Fruit fly (Drosophila melanogaster): ENCODE data around the gene Mbs.

Gene Mbs

DNA sequence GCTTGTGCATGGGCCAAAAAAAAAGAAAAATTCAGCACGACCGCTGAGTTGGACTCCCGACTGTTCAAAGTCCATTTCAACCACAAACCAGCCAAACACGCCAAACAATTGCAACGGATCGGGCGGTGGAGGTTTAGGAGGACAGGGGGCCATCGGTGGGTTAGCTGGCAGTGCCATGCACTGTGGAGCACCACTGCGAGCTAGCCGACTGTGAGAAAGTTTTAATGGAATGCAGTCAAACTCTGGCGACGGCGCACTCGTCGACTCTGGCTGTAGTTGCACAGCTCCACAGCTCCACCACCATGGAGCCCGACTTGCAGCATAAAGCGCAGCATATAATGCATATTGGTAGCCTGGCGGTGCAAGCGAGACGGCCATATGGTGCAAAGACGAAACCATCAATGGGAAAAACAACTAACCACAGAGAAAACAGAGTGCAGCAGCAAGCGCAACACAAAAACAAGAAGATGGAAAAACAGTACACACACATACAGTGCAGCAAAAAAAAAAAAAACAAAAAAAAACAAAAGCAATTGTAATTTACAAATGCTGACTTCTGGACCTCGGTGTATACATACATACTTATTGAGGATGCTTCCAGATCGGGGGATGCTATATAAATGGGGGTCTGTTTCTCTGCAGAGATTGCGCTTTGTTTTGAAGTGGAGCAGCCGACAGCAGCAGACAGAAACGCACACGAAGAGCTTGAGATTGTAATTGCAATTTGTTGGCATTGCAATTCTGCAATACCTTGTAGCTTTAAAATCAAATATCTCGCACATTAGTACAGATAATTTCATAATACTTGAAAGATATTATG is 10.3 kb upstream of the Mbs start (continued):
- TF ChIP-seq Sox14 (GFP tag; optimal IDR thresholded peaks at IDR 0.05) (peak; percentile 61), Hr4 (GFP tag; optimal IDR thresholded peaks at IDR 0.05) (peak; percentile 29), CG8632 (GFP tag; optimal IDR thresholded peaks at IDR 0.05) (peak; percentile 40), CG6163 (GFP tag; IDR thresholded peaks at IDR 0.05) (peak; percentile 65), fd59A (GFP tag; optimal IDR thresholded peaks at IDR 0.05) (no peak), lz (GFP tag; optimal IDR thresholded peaks at IDR 0.05) (no peak), fd85E (GFP tag; optimal IDR thresholded peaks at IDR 0.05) (no peak), Hr38 (GFP tag; optimal IDR thresholded peaks at IDR 0.05) (no peak), CG6808 (GFP tag; optimal IDR thresholded peaks at IDR 0.05) (peak; percentile 89), topi (GFP tag; optimal IDR thresholded peaks at IDR 0.05) (peak; percentile 13), spab (GFP tag; optimal IDR thresholded peaks at IDR 0.05) (peak; percentile 60), fkh (GFP tag; optimal IDR thresholded peaks at IDR 0.05) (no peak), salr (GFP tag; optimal IDR thresholded peaks at IDR 0.05) (peak; percentile 42 to 73), net (GFP tag; optimal IDR thresholded peaks at IDR 0.05) (peak; percentile 43), CG34406 (GFP tag; optimal IDR thresholded peaks at IDR 0.05) (no peak), Sox102F (GFP tag; optimal IDR thresholded peaks at IDR 0.05) (peak; percentile 23), CG10669 (GFP tag; optimal IDR thresholded peaks at IDR 0.05) (peak; percentile 49), Eip93F (GFP tag; optimal IDR thresholded peaks at IDR 0.05) (peak; percentile 59), svp (GFP tag) (peak; percentile 98), vri (GFP tag; optimal IDR thresholded peaks at IDR 0.05) (peak; percentile 31), CG3919 (GFP tag; optimal IDR thresholded peaks at IDR 0.05) (peak; percentile 27), CG10631 (GFP tag; optimal IDR thresholded peaks at IDR 0.05) (peak; percentile 57), CG6854 (GFP tag; optimal IDR thresholded peaks at IDR 0.05) (peak; percentile 93), Smox (GFP tag; optimal IDR thresholded peaks at IDR 0.05) (peak; percentile 4), CG4318 (GFP tag; optimal IDR thresholded peaks at IDR 0.05) (no peak), CG15336 (GFP tag; IDR thresholded peaks at IDR 0.05) (peak; percentile 64), OdsH (GFP tag; optimal IDR thresholded peaks at IDR 0.05) (peak; percentile 24), Blimp-1 (GFP tag; optimal IDR thresholded peaks at IDR 0.05) (peak; percentile 55), Hr39 (GFP tag; optimal IDR thresholded peaks at IDR 0.05) (no peak), dsx (GFP tag; optimal IDR thresholded peaks at IDR 0.05; ENCODE audit: poor library complexity, severe bottlenecking) (peak; percentile 21), Lpt (GFP tag; optimal IDR thresholded peaks at IDR 0.05) (peak; percentile 82), CG1621 (tag; optimal IDR thresholded peaks at IDR 0.05) (peak; percentile 75)

DNA sequence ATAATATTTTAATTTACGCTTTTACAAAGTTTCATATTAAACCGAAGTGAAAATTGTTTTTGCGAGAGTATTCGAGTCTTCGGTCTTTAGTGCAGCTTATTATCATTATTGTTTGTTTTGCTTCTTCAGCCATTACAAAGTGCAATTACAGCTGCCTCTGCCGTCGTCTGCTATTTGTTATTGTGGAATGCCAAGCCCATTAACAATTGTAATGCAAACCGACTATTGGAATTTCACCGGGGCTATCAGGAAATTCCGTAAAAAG is 9.7 kb upstream of the Mbs start:
- TF ChIP-seq Eip93F (GFP tag; optimal IDR thresholded peaks at IDR 0.05) (no peak), eg (GFP tag; IDR thresholded peaks at IDR 0.05) (no peak), CG8632 (GFP tag; optimal IDR thresholded peaks at IDR 0.05) (no peak), Met (GFP tag; optimal IDR thresholded peaks at IDR 0.05) (peak; percentile 19), ss (GFP tag; optimal IDR thresholded peaks at IDR 0.05) (no peak), CG4318 (GFP tag; optimal IDR thresholded peaks at IDR 0.05) (no peak), CG15336 (GFP tag; IDR thresholded peaks at IDR 0.05) (0 out of 2 replicates have a peak, but pooled peaks have one; percentile 3), CG3032 (tag; optimal IDR thresholded peaks at IDR 0.05) (peak; percentile 6), CG11762 (GFP tag; optimal IDR thresholded peaks at IDR 0.05; ENCODE audit: insufficient read depth) (no peak), topi (GFP tag; optimal IDR thresholded peaks at IDR 0.05) (no peak), Ets96B (tag; optimal IDR thresholded peaks at IDR 0.05) (no peak), CG34406 (GFP tag; optimal IDR thresholded peaks at IDR 0.05) (no peak), esn (GFP tag; optimal IDR thresholded peaks at IDR 0.05) (no peak), Eip78C (GFP tag) (no peak), dac (GFP tag; optimal IDR thresholded peaks at IDR 0.05) (no peak), CG6163 (GFP tag; IDR thresholded peaks at IDR 0.05) (no peak), lz (GFP tag; optimal IDR thresholded peaks at IDR 0.05) (no peak), CG32006 (GFP tag; optimal IDR thresholded peaks at IDR 0.05) (peak; percentile 29), CG6792 (GFP tag; optimal IDR thresholded peaks at IDR 0.05) (no peak), acj6 (GFP tag; optimal IDR thresholded peaks at IDR 0.05) (peak; percentile 28), Hr38 (GFP tag; optimal IDR thresholded peaks at IDR 0.05) (no peak)

All from whole organism, prepupa.